Worm (Caenorhabditis elegans) whole organism, young adult: Measurements from ENCODE around the gene dct-12.

Source experiments
- F39B2.1 ChIP-seq: fragments of 200-800 bp; sonication (Bioruptor generic); IDR thresholded peaks from 2 replicates; pipeline ENCODE4 v1.3.6; 2022; ENCODE audit warnings: missing genetic modification reagents, missing genetic modification characterization, missing compliant biosample characterization
- ama-1 ChIP-seq, 3 experiments: fragments of 150-350 bp in 1 of 3; sonication (generic microtip) in 2 of 3; optimal IDR thresholded peaks; 2 replicates each; lab custom pipeline; 2014 to 2018; ENCODE audit warnings: missing biosample characterization in 2 of 3, missing genetic modification characterization in 2 of 3, missing genetic modification reagents in 2 of 3
- egrh-3 ChIP-seq: fragments of 200-800 bp; sonication (Bioruptor generic); IDR thresholded peaks from 2 replicates; pipeline ENCODE4 v1.3.6; 2022; ENCODE audit warnings: missing genetic modification reagents, missing genetic modification characterization, missing compliant biosample characterization
- lsy-27 ChIP-seq: sonication (generic microtip); optimal IDR thresholded peaks from 2 replicates; lab custom pipeline; 2017; ENCODE audit warnings: missing genetic modification characterization, mild to moderate bottlenecking, missing compliant biosample characterization, antibody characterized with exemption, missing genotype, borderline replicate concordance; ENCODE audit not compliant: insufficient read depth
- pha-4 ChIP-seq: fragments of 150-350 bp; sonication (generic microtip); optimal IDR thresholded peaks from 2 replicates; lab custom pipeline; 2014; ENCODE audit warnings: missing biosample characterization, missing genetic modification reagents, missing genetic modification characterization
- rpc-1 ChIP-seq, 2 experiments: fragments of 150-350 bp in 1 of 2; sonication (generic microtip) in 1 of 2; optimal IDR thresholded peaks; 2 replicates each; lab custom pipeline; 2014 to 2018; ENCODE audit warnings: missing biosample characterization in 1 of 2, missing genetic modification characterization in 1 of 2, missing genetic modification reagents in 1 of 2, missing genotype in 1 of 2

- TF ChIP-seq lsy-27 (tag; lab: Kevin White, UChicago) (no peak), egrh-3 (no peak), F39B2.1 (no peak), ama-1 (optimal IDR thresholded peaks at IDR 0.05; lab: Kevin White, UChicago) (no peak), ama-1 (GFP tag; optimal IDR thresholded peaks at IDR 0.05; lab: Kevin White, UChicago) (no peak), pha-4 (tag; lab: Kevin White, UChicago) (no peak), rpc-1 (optimal IDR thresholded peaks at IDR 0.05; lab: Kevin White, UChicago) (no peak), rpc-1 (tag; optimal IDR thresholded peaks at IDR 0.05; lab: Kevin White, UChicago) (no peak)
These were observed 20.6 kb upstream of the dct-12 start, which contains the start of the genes sre-35 and sre-33 for ce11 chrII:12452754-12453352.
